Fruit fly (Drosophila melanogaster): ENCODE results near the gene CG11052.
"Not testable (repeated sequence)": the region's sequence is repeated elsewhere in the genome, so short reads cannot be mapped to it uniquely, and the experiment has no call there.

DNA sequence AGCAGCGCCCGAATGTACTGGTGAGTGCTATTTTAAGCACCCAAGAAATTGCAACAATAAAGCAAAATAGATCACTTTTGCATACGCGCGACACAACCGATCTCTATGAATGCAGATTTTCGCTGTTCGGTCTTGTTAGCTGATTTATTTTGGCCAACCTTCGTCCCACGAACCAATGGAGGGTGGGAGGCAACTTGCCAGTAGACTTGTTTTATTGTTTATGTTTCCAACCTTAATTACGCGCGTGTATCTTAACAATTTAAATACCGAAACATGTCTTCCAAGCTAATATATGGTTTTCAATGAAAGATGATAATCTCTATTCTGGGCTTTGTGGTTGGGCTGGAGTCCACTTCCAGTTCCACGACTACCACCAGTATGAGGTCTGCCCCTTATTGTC lies 39.8 kb upstream of the CG11052 start, which contains the start of gene CG43618:
- TF ChIP-seq Myc, Sin3A, h, psq (optimal IDR thresholded peaks at IDR 0.05): not testable (repeated sequence)
